Worm (Caenorhabditis elegans): ENCODE results near the gene C04E6.8.

Gene C04E6.8

DNA sequence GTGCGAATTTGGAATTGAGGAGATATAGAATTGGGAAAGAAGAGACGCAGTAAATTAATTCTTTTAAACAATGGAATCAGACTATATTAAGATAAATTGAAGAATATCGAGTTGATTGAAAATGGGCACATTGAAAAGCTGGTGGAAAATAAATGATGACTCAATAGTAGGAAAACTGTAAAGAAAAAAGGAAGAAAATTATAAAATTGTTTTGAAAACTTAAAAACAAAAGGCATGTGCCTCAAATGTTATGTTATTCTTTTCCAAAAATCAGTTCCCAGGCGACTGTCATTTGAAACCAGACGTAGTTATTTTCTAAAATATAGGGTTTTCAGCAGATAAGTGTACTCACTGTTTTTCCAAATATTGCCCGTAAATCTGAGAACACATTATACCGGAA is 36.3 kb upstream of the C04E6.8 start, which contains the start of gene C04E6.12:
TSS of gene C04E6.12 (minus strand) at position 101 of the 400 bp plus-strand sequence.
- no peak for TF ChIP-seq C08G9.2 (tag; optimal IDR thresholded peaks at IDR 0.05)
- TF ChIP-seq ceh-6 (GFP tag; optimal IDR thresholded peaks at IDR 0.05) = no peak
- no peak for TF ChIP-seq hlh-15 (tag; optimal IDR thresholded peaks at IDR 0.05)
- TF ChIP-seq ceh-31 (tag; optimal IDR thresholded peaks at IDR 0.05) = no peak
- no peak for TF ChIP-seq tbx-2 (tag; optimal IDR thresholded peaks at IDR 0.05)
- no peak for TF ChIP-seq pha-4 (tag; optimal IDR thresholded peaks at IDR 0.05)
- TF ChIP-seq elt-2 (tag; optimal IDR thresholded peaks at IDR 0.05) = no peak
- no peak for TF ChIP-seq fkh-10 (GFP tag; optimal IDR thresholded peaks at IDR 0.05)
- TF ChIP-seq ama-1 (optimal IDR thresholded peaks at IDR 0.05) = no peak
- no peak for TF ChIP-seq pax-1 (tag; optimal IDR thresholded peaks at IDR 0.05)
- TF ChIP-seq unc-86 (tag; optimal IDR thresholded peaks at IDR 0.05) = no peak
- no peak for TF ChIP-seq npax-4 (tag; optimal IDR thresholded peaks at IDR 0.05)
- no peak for TF ChIP-seq hlh-30 (tag; optimal IDR thresholded peaks at IDR 0.05; ENCODE audit: insufficient read depth)
- TF ChIP-seq lin-11 (tag; optimal IDR thresholded peaks at IDR 0.05) = no peak

ce11 chrV:5917707-5918106 is 34.1 kb upstream of the C04E6.8 start, which contains the start of gene lrpr-1:
Gene lrpr-1, minus strand, starts transcription at chrV:5917891.
- TF ChIP-seq Y22D7AL.16 (tag; optimal IDR thresholded peaks at IDR 0.05) (no peak), gmeb-2 (tag; optimal IDR thresholded peaks at IDR 0.05) (no peak), unc-55 (GFP tag; optimal IDR thresholded peaks at IDR 0.05) (no peak), hlh-15 (tag; optimal IDR thresholded peaks at IDR 0.05) (no peak), che-1 (tag; optimal IDR thresholded peaks at IDR 0.05) (no peak), ceh-48 (tag; optimal IDR thresholded peaks at IDR 0.05) (no peak), F13H6.1 (tag; optimal IDR thresholded peaks at IDR 0.05) (peak; percentile 41), zip-5 (tag; optimal IDR thresholded peaks at IDR 0.05) (peak; percentile 82), elt-4 (tag; optimal IDR thresholded peaks at IDR 0.05) (no peak), odd-2 (tag; optimal IDR thresholded peaks at IDR 0.05) (no peak), elt-2 (tag; optimal IDR thresholded peaks at IDR 0.05) (no peak), pha-4 (tag; optimal IDR thresholded peaks at IDR 0.05) (no peak), lin-11 (tag; optimal IDR thresholded peaks at IDR 0.05) (no peak), C38D4.7 (GFP tag; optimal IDR thresholded peaks at IDR 0.05) (no peak), ceh-2 (tag; optimal IDR thresholded peaks at IDR 0.05) (peak; percentile 94), ama-1 (optimal IDR thresholded peaks at IDR 0.05) (no peak), sox-2 (GFP tag; IDR thresholded peaks at IDR 0.05) (no peak), unc-42 (tag; optimal IDR thresholded peaks at IDR 0.05) (peak; percentile 51), K09A11.1 (tag; optimal IDR thresholded peaks at IDR 0.05; ENCODE audit: insufficient read depth) (no peak), npax-4 (tag; optimal IDR thresholded peaks at IDR 0.05) (no peak), ceh-30 (tag; optimal IDR thresholded peaks at IDR 0.05) (no peak), lim-6 (tag; optimal IDR thresholded peaks at IDR 0.05) (peak; percentile 55), sox-4 (tag; optimal IDR thresholded peaks at IDR 0.05) (no peak), ceh-34 (tag; optimal IDR thresholded peaks at IDR 0.05) (no peak), pros-1 (tag; optimal IDR thresholded peaks at IDR 0.05) (no peak), ceh-9 (tag; optimal IDR thresholded peaks at IDR 0.05) (no peak), K02D7.2 (tag; optimal IDR thresholded peaks at IDR 0.05) (no peak), T23F11.4 (GFP tag; optimal IDR thresholded peaks at IDR 0.05) (no peak), dmd-4 (tag; optimal IDR thresholded peaks at IDR 0.05; ENCODE audit: borderline replicate concordance) (no peak), nfya-1 (tag; optimal IDR thresholded peaks at IDR 0.05) (no peak), hlh-13 (GFP tag; optimal IDR thresholded peaks at IDR 0.05) (no peak), tbx-7 (tag; optimal IDR thresholded peaks at IDR 0.05) (peak; percentile 97), ceh-24 (tag; optimal IDR thresholded peaks at IDR 0.05) (no peak), pha-2 (tag; optimal IDR thresholded peaks at IDR 0.05) (no peak), ceh-6 (GFP tag; optimal IDR thresholded peaks at IDR 0.05) (no peak), pat-9 (tag; optimal IDR thresholded peaks at IDR 0.05) (no peak), nhr-232 (tag; optimal IDR thresholded peaks at IDR 0.05) (no peak), pqm-1 (tag; optimal IDR thresholded peaks at IDR 0.05) (no peak), ceh-14 (tag; optimal IDR thresholded peaks at IDR 0.05) (peak; percentile 69), eyg-1 (tag; optimal IDR thresholded peaks at IDR 0.05) (no peak), fkh-10 (GFP tag; optimal IDR thresholded peaks at IDR 0.05) (no peak), unc-3 (GFP tag; conservative IDR thresholded peaks at IDR 0.05) (no peak), unc-3 (tag; optimal IDR thresholded peaks at IDR 0.05) (no peak), hlh-30 (tag; optimal IDR thresholded peaks at IDR 0.05; ENCODE audit: insufficient read depth) (no peak), rnt-1 (tag; optimal IDR thresholded peaks at IDR 0.05) (peak; percentile 74), pax-1 (tag; optimal IDR thresholded peaks at IDR 0.05) (no peak)

All from whole organism, late embryonic.